Worm (Caenorhabditis elegans): ENCODE results near the gene srx-118.

ce11 chrII:12514620-12515019, 11.0 kb upstream of the srx-118 start, which contains the start of gene srh-69:
- TF ChIP-seq ZK546.5 (tag; optimal IDR thresholded peaks at IDR 0.05) (no peak), nhr-77 (tag; optimal IDR thresholded peaks at IDR 0.05) (no peak), snpc-4 (tag; optimal IDR thresholded peaks at IDR 0.05) (no peak), nhr-6 (tag; optimal IDR thresholded peaks at IDR 0.05) (no peak), nhr-11 (tag; optimal IDR thresholded peaks at IDR 0.05) (no peak), F13H6.1 (tag; optimal IDR thresholded peaks at IDR 0.05) (no peak), skn-1 (tag; optimal IDR thresholded peaks at IDR 0.05) (no peak)

Data from whole organism, L2 larva.